Worm (Caenorhabditis elegans): ENCODE measurements around the gene tmed-1.

The tmed-1 gene

ce11 chrIV:12033985-12034384 lies 44.0 kb downstream of the tmed-1 start, which contains the start of gene sqst-1 (continued):
- TF ChIP-seq ccch-3 (GFP tag; optimal IDR thresholded peaks at IDR 0.05) (peak; percentile 10), dox-1 (GFP tag; IDR thresholded peaks at IDR 0.05) (0 out of 2 replicates have a peak, but pooled peaks have one; percentile 9), sea-2 (GFP tag; IDR thresholded peaks at IDR 0.05) (no peak), pha-4 (tag; optimal IDR thresholded peaks at IDR 0.05) (no peak), F37B4.10 (GFP tag; IDR thresholded peaks at IDR 0.05) (no peak), lin-35 (GFP tag; optimal IDR thresholded peaks at IDR 0.05) (no peak), snpc-1.3 (tag; optimal IDR thresholded peaks at IDR 0.05; ENCODE audit: insufficient read depth) (no peak), him-1 (tag; optimal IDR thresholded peaks at IDR 0.05) (no peak), B0336.3 (GFP tag; IDR thresholded peaks at IDR 0.05) (no peak), ztf-3 (GFP tag; optimal IDR thresholded peaks at IDR 0.05) (no peak), attf-5 (GFP tag; optimal IDR thresholded peaks at IDR 0.05) (no peak)

ce11 chrIV:12032383-12032782 lies 45.6 kb downstream of the tmed-1 start:
- TF ChIP-seq dpl-1 (GFP tag; optimal IDR thresholded peaks at IDR 0.05): no peak
- peak; percentile 82 for TF ChIP-seq zfh-2 (GFP tag; conservative IDR thresholded peaks at IDR 0.05)
- TF ChIP-seq lsy-27 (tag; optimal IDR thresholded peaks at IDR 0.05; ENCODE audit: borderline replicate concordance, insufficient read depth): no peak
- no peak for TF ChIP-seq nhr-120 (GFP tag; IDR thresholded peaks at IDR 0.05)
- no peak for TF ChIP-seq F33H1.4 (GFP tag; IDR thresholded peaks at IDR 0.05)
- TF ChIP-seq C06A6.2 (GFP tag; conservative IDR thresholded peaks at IDR 0.05): 0 out of 2 replicates have a peak, but pooled peaks have one; percentile 64
- TF ChIP-seq ama-1 (optimal IDR thresholded peaks at IDR 0.05): no peak
- no peak for TF ChIP-seq ama-1 (GFP tag; optimal IDR thresholded peaks at IDR 0.05)
- TF ChIP-seq ztf-28 (GFP tag; IDR thresholded peaks at IDR 0.05): no peak
- TF ChIP-seq ceh-100 (GFP tag; IDR thresholded peaks at IDR 0.05): no peak
- peak; percentile 97 for TF ChIP-seq attf-5 (GFP tag; optimal IDR thresholded peaks at IDR 0.05)
- peak; percentile 96 for TF ChIP-seq hmg-1.2 (GFP tag; IDR thresholded peaks at IDR 0.05)
- no peak for TF ChIP-seq bed-2 (GFP tag; IDR thresholded peaks at IDR 0.05)
- peak; percentile 98 for TF ChIP-seq nhr-80 (tag; optimal IDR thresholded peaks at IDR 0.05)
- no peak for TF ChIP-seq tbx-9 (tag; optimal IDR thresholded peaks at IDR 0.05; ENCODE audit: borderline replicate concordance)
- peak; percentile 70 for TF ChIP-seq lin-54 (GFP tag; optimal IDR thresholded peaks at IDR 0.05)
- TF ChIP-seq him-1 (tag; optimal IDR thresholded peaks at IDR 0.05): no peak
- TF ChIP-seq T26A5.8 (tag; optimal IDR thresholded peaks at IDR 0.05): no peak
- no peak for TF ChIP-seq snpc-1.1 (tag; optimal IDR thresholded peaks at IDR 0.05; ENCODE audit: insufficient read depth)
- peak; percentile 63 for TF ChIP-seq ZK185.1 (tag; optimal IDR thresholded peaks at IDR 0.05; ENCODE audit: poor library complexity, severe bottlenecking)
- no peak for TF ChIP-seq hlh-26 (GFP tag; conservative IDR thresholded peaks at IDR 0.05)
- TF ChIP-seq ceh-58 (GFP tag; IDR thresholded peaks at IDR 0.05): no peak
- TF ChIP-seq ekl-4 (GFP tag; IDR thresholded peaks at IDR 0.05): peak; percentile 80
- no peak for TF ChIP-seq attf-3 (GFP tag; conservative IDR thresholded peaks at IDR 0.05)
- TF ChIP-seq ztf-25 (GFP tag; IDR thresholded peaks at IDR 0.05): no peak
- TF ChIP-seq madf-8 (GFP tag; conservative IDR thresholded peaks at IDR 0.05): no peak
- no peak for TF ChIP-seq egl-18 (GFP tag; IDR thresholded peaks at IDR 0.05)
- TF ChIP-seq zim-3 (tag; optimal IDR thresholded peaks at IDR 0.05): no peak
- peak; percentile 98 for TF ChIP-seq atf-7 (tag; optimal IDR thresholded peaks at IDR 0.05)
- no peak for TF ChIP-seq xnd-1 (tag; optimal IDR thresholded peaks at IDR 0.05)
- TF ChIP-seq F39B2.1 (GFP tag; IDR thresholded peaks at IDR 0.05): no peak
- TF ChIP-seq repo-1 (tag; optimal IDR thresholded peaks at IDR 0.05): peak; percentile 79
- no peak for TF ChIP-seq bed-1 (GFP tag; IDR thresholded peaks at IDR 0.05)
- TF ChIP-seq sptf-2 (GFP tag; optimal IDR thresholded peaks at IDR 0.05): no peak
- no peak for TF ChIP-seq dpff-1 (tag; optimal IDR thresholded peaks at IDR 0.05)
- TF ChIP-seq Y53F4B.3 (GFP tag; IDR thresholded peaks at IDR 0.05): no peak
- peak; percentile 84 for TF ChIP-seq chd-7 (tag; optimal IDR thresholded peaks at IDR 0.05)
- TF ChIP-seq sea-2 (GFP tag; IDR thresholded peaks at IDR 0.05): no peak
- TF ChIP-seq Y53G8AR.9 (GFP tag; conservative IDR thresholded peaks at IDR 0.05): no peak; the same call in 1 of the 2 replicates
- TF ChIP-seq somi-1 (GFP tag; optimal IDR thresholded peaks at IDR 0.05): peak; percentile 86
